Worm (Caenorhabditis elegans) whole organism, midembryonic: ENCODE data around the gene ham-1.

Experiments used
- T22C8.4 ChIP-seq: fragments of 200-800 bp; sonication (Bioruptor generic); IDR thresholded peaks from 2 replicates; pipeline ENCODE4 v1.3.6; 2022; ENCODE audit warnings: missing genetic modification characterization, missing compliant biosample characterization
- cog-1 ChIP-seq: sonication (generic microtip); optimal IDR thresholded peaks from 2 replicates; lab custom pipeline; 2016; ENCODE audit warnings: missing genetic modification characterization, missing compliant biosample characterization
- flt-1 ChIP-seq: fragments of 200-800 bp; sonication (Bioruptor generic); IDR thresholded peaks from 2 replicates; pipeline ENCODE4 v1.3.6; 2022; ENCODE audit warnings: missing genetic modification characterization, missing compliant biosample characterization
- klf-2 ChIP-seq: fragments of 200-800 bp; sonication (Bioruptor generic); conservative IDR thresholded peaks from 2 replicates; pipeline ENCODE4 v1.3.6; 2022; ENCODE audit warnings: missing genetic modification reagents, missing genetic modification characterization, missing compliant biosample characterization
- med-1 ChIP-seq: sonication (generic microtip); optimal IDR thresholded peaks from 2 replicates; lab custom pipeline; 2017; ENCODE audit warnings: missing genetic modification characterization, mild to moderate bottlenecking, missing compliant biosample characterization, antibody characterized with exemption, missing genetic modification reagents; ENCODE audit not compliant: insufficient read depth
- ref-1 ChIP-seq: fragments of 200-800 bp; sonication (Bioruptor generic); conservative IDR thresholded peaks from 2 replicates; pipeline ENCODE4 v1.3.6; 2022; ENCODE audit warnings: missing genetic modification reagents, missing genetic modification characterization, missing compliant biosample characterization
- tab-1 ChIP-seq: fragments of 200-800 bp; sonication (Bioruptor generic); IDR thresholded peaks from 2 replicates; pipeline ENCODE4 v1.3.6; 2022; ENCODE audit warnings: missing genetic modification characterization, missing compliant biosample characterization
- ztf-23 ChIP-seq: fragments of 200-800 bp; sonication (Bioruptor generic); IDR thresholded peaks from 2 replicates; pipeline ENCODE4 v1.3.6; 2022; ENCODE audit warnings: missing genetic modification reagents, missing genetic modification characterization, missing compliant biosample characterization
- ztf-29 ChIP-seq: fragments of 200-800 bp; sonication (Bioruptor generic); IDR thresholded peaks from 2 replicates; pipeline ENCODE4 v1.3.6; 2022; ENCODE audit warnings: missing genetic modification reagents, missing genetic modification characterization, missing compliant biosample characterization

Gene ham-1

ce11 chrIV:12531464-12531863, 10.5 kb upstream of the ham-1 start:
- TF ChIP-seq ztf-29 (GFP tag; lab: Robert Waterston, UW), result no peak
- no peak for TF ChIP-seq tab-1 (GFP tag; lab: Robert Waterston, UW)
- no peak for TF ChIP-seq klf-2 (GFP tag; lab: Robert Waterston, UW)
- no peak for TF ChIP-seq cog-1
- no peak for TF ChIP-seq T22C8.4 (GFP tag; lab: Robert Waterston, UW)
- TF ChIP-seq ref-1, result no peak
- TF ChIP-seq ztf-23 (GFP tag; lab: Robert Waterston, UW), result no peak
- TF ChIP-seq med-1, result no peak

- no peak for TF ChIP-seq flt-1
- TF ChIP-seq cog-1, result no peak
- TF ChIP-seq ztf-29 (GFP tag; lab: Robert Waterston, UW), result no peak
- TF ChIP-seq ztf-23 (GFP tag; lab: Robert Waterston, UW), result no peak
- TF ChIP-seq med-1, result no peak
- TF ChIP-seq klf-2 (GFP tag; lab: Robert Waterston, UW), result no peak
- no peak for TF ChIP-seq ref-1
- TF ChIP-seq T22C8.4 (GFP tag; lab: Robert Waterston, UW), result no peak
- TF ChIP-seq tab-1 (GFP tag; lab: Robert Waterston, UW), result no peak
Observed at ce11 chrIV:12536358-12536757, 5.6 kb upstream of the ham-1 start.

ce11 chrIV:12537694-12538093, 4.3 kb upstream of the ham-1 start:
- TF ChIP-seq ztf-29 (GFP tag; lab: Robert Waterston, UW) (no peak), cog-1 (no peak), klf-2 (GFP tag; lab: Robert Waterston, UW) (no peak), tab-1 (GFP tag; lab: Robert Waterston, UW) (no peak), med-1 (no peak), T22C8.4 (GFP tag; lab: Robert Waterston, UW) (no peak), flt-1 (no peak), ref-1 (no peak), ztf-23 (GFP tag; lab: Robert Waterston, UW) (no peak)

ce11 chrIV:12540242-12540641, 1.7 kb upstream of the ham-1 start:
- TF ChIP-seq klf-2 (GFP tag; lab: Robert Waterston, UW) (no peak), tab-1 (GFP tag; lab: Robert Waterston, UW) (no peak), flt-1 (no peak), ztf-23 (GFP tag; lab: Robert Waterston, UW) (no peak), ref-1 (no peak), ztf-29 (GFP tag; lab: Robert Waterston, UW) (no peak), T22C8.4 (GFP tag; lab: Robert Waterston, UW) (no peak)

ce11 chrIV:12544624-12545023, 2.6 kb downstream of the ham-1 start:
- TF ChIP-seq T22C8.4 (GFP tag; lab: Robert Waterston, UW) (no peak), flt-1 (0 out of 2 replicates have a peak, but pooled peaks have one; percentile 43)

ce11 chrIV:12545393-12545792, 3.4 kb downstream of the ham-1 start:
- TF ChIP-seq T22C8.4 (GFP tag; lab: Robert Waterston, UW), result no peak
- TF ChIP-seq med-1, result no peak
- TF ChIP-seq ztf-29 (GFP tag; lab: Robert Waterston, UW), result no peak
- no peak for TF ChIP-seq tab-1 (GFP tag; lab: Robert Waterston, UW)
- TF ChIP-seq ref-1, result no peak
- TF ChIP-seq ztf-23 (GFP tag; lab: Robert Waterston, UW), result no peak
- TF ChIP-seq flt-1, result no peak
- TF ChIP-seq cog-1, result no peak
- no peak for TF ChIP-seq klf-2 (GFP tag; lab: Robert Waterston, UW)

- no peak for TF ChIP-seq ztf-23 (GFP tag; lab: Robert Waterston, UW)
- TF ChIP-seq T22C8.4 (GFP tag; lab: Robert Waterston, UW), result no peak
- TF ChIP-seq flt-1, result no peak
- no peak for TF ChIP-seq ztf-29 (GFP tag; lab: Robert Waterston, UW)
- TF ChIP-seq cog-1, result no peak
- TF ChIP-seq klf-2 (GFP tag; lab: Robert Waterston, UW), result no peak
- TF ChIP-seq ref-1, result no peak
Observed at ce11 chrIV:12545902-12546301, 3.9 kb downstream of the ham-1 start.

- no peak for TF ChIP-seq flt-1
- no peak for TF ChIP-seq T22C8.4 (GFP tag; lab: Robert Waterston, UW)
- TF ChIP-seq cog-1, result no peak
- TF ChIP-seq ztf-29 (GFP tag; lab: Robert Waterston, UW), result no peak
- no peak for TF ChIP-seq ztf-23 (GFP tag; lab: Robert Waterston, UW)
- TF ChIP-seq med-1, result no peak
- no peak for TF ChIP-seq tab-1 (GFP tag; lab: Robert Waterston, UW)
Observed at ce11 chrIV:12547824-12548223, 5.8 kb downstream of the ham-1 start, which contains the start of gene ipmk-1. Gene ipmk-1 (plus strand): TSS chrIV:12548124.

ce11 chrIV:12549014-12549413, 7.0 kb downstream of the ham-1 start:
- TF ChIP-seq tab-1 (GFP tag; lab: Robert Waterston, UW), result no peak
- no peak for TF ChIP-seq flt-1
- TF ChIP-seq klf-2 (GFP tag; lab: Robert Waterston, UW), result no peak
- no peak for TF ChIP-seq cog-1
- no peak for TF ChIP-seq ztf-29 (GFP tag; lab: Robert Waterston, UW)
- no peak for TF ChIP-seq T22C8.4 (GFP tag; lab: Robert Waterston, UW)
- no peak for TF ChIP-seq ref-1
- TF ChIP-seq med-1, result no peak

- TF ChIP-seq flt-1 (no peak), ztf-23 (GFP tag; lab: Robert Waterston, UW) (no peak), ztf-29 (GFP tag; lab: Robert Waterston, UW) (no peak)
Observed at ce11 chrIV:12551944-12552343, 10.0 kb downstream of the ham-1 start.

ce11 chrIV:12558925-12559450, 17.0 kb downstream of the ham-1 start, which contains the start of the genes ZK795.2 and ZK795.3:
Gene ZK795.2 (minus strand): TSS chrIV:12558975.
Gene ZK795.3 (plus strand): TSS chrIV:12559365.
- TF ChIP-seq tab-1 (GFP tag; lab: Robert Waterston, UW), result no peak
- TF ChIP-seq med-1, result no peak
- no peak for TF ChIP-seq ztf-23 (GFP tag; lab: Robert Waterston, UW)
- TF ChIP-seq T22C8.4 (GFP tag; lab: Robert Waterston, UW), result no peak
- no peak for TF ChIP-seq ztf-29 (GFP tag; lab: Robert Waterston, UW)
- no peak for TF ChIP-seq ref-1
- no peak for TF ChIP-seq klf-2 (GFP tag; lab: Robert Waterston, UW)
- no peak for TF ChIP-seq cog-1
- TF ChIP-seq flt-1, result no peak
